Worm (Caenorhabditis elegans) whole organism, L4 larva: Measurements from ENCODE around the gene ppat-1.
A peak's percentile ranks its signal among the peaks of the same experiment; 100 is the strongest.

ENCODE experiments used
- D1046.2 ChIP-seq: fragments of 200-800 bp; sonication (Bioruptor generic); IDR thresholded peaks from 2 replicates; pipeline ENCODE4 v1.3.6; 2022; ENCODE audit warnings: missing genetic modification characterization, missing compliant biosample characterization
- F10B5.3 ChIP-seq: sonication (generic microtip); optimal IDR thresholded peaks from 2 replicates; lab custom pipeline; 2016; ENCODE audit warnings: mild to moderate bottlenecking, missing genetic modification characterization, missing compliant biosample characterization
- F26F4.8 ChIP-seq: fragments of 200-800 bp; sonication (Bioruptor generic); conservative IDR thresholded peaks from 2 replicates; pipeline ENCODE4 v1.3.6; 2022; ENCODE audit warnings: missing genetic modification characterization, missing compliant biosample characterization
- R02D3.7 ChIP-seq: fragments of 150-350 bp; sonication (generic microtip); optimal IDR thresholded peaks from 3 replicates; lab custom pipeline; 2014; ENCODE audit warnings: missing biosample characterization, missing genetic modification characterization
- T20F7.1 ChIP-seq: fragments of 200-800 bp; sonication (Bioruptor generic); optimal IDR thresholded peaks from 2 replicates; lab custom pipeline; 2018; ENCODE audit warnings: mild to moderate bottlenecking, missing genetic modification characterization, missing compliant biosample characterization
- ZK337.2 ChIP-seq: fragments of 200-800 bp; sonication (Bioruptor generic); IDR thresholded peaks from 2 replicates; pipeline ENCODE4 v1.3.6; 2022; ENCODE audit warnings: missing genetic modification reagents, missing genetic modification characterization, missing compliant biosample characterization
- ZK546.5 ChIP-seq, 2 experiments: sonication (generic microtip); optimal IDR thresholded peaks; 2 replicates each; lab custom pipeline; 2017; ENCODE audit warnings: missing biosample characterization in 2 of 2, missing genetic modification characterization in 2 of 2
- attf-4 ChIP-seq: sonication (generic microtip); optimal IDR thresholded peaks from 3 replicates; lab custom pipeline; 2017; ENCODE audit warnings: missing biosample characterization, missing genetic modification characterization
- daf-16 ChIP-seq, 3 experiments: sonication (generic microtip); optimal IDR thresholded peaks; 2 replicates each; lab custom pipeline; 2016 to 2017; ENCODE audit warnings: missing genetic modification characterization in 3 of 3, missing genetic modification reagents in 3 of 3, mild to moderate bottlenecking in 2 of 3, missing compliant biosample characterization in 2 of 3, missing biosample characterization in 1 of 3, moderate library complexity in 1 of 3
- daf-8 ChIP-seq: fragments of 200-800 bp; sonication (Bioruptor generic); IDR thresholded peaks from 2 replicates; pipeline ENCODE4 v1.3.6; 2022; ENCODE audit warnings: missing genetic modification characterization, missing compliant biosample characterization
- dpl-1 ChIP-seq: fragments of 150-350 bp; optimal IDR thresholded peaks from 2 replicates; lab custom pipeline; 2014; ENCODE audit warnings: missing biosample characterization, missing genetic modification reagents, missing genetic modification characterization
- fkh-10 ChIP-seq: fragments of 150-350 bp; optimal IDR thresholded peaks from 2 replicates; lab custom pipeline; 2014; ENCODE audit warnings: missing biosample characterization, missing genetic modification reagents, missing genetic modification characterization
- hlh-11 ChIP-seq: fragments of 200-800 bp; sonication (Bioruptor generic); optimal IDR thresholded peaks from 2 replicates; lab custom pipeline; 2018; ENCODE audit warnings: mild to moderate bottlenecking, missing genetic modification characterization, missing compliant biosample characterization
- hlh-30 ChIP-seq: sonication (generic microtip); optimal IDR thresholded peaks from 2 replicates; lab custom pipeline; 2017; ENCODE audit warnings: antibody characterized with exemption, mild to moderate bottlenecking, missing genetic modification characterization, missing compliant biosample characterization; ENCODE audit not compliant: insufficient read depth
- hmg-1.1 ChIP-seq: fragments of 200-800 bp; sonication (Bioruptor generic); IDR thresholded peaks from 2 replicates; pipeline ENCODE4 v1.3.6; 2022; ENCODE audit warnings: missing genetic modification reagents, missing genetic modification characterization, missing compliant biosample characterization
- lin-13 ChIP-seq: fragments of 150-350 bp; optimal IDR thresholded peaks from 2 replicates; lab custom pipeline; 2014; ENCODE audit warnings: missing biosample characterization, missing genetic modification reagents, missing genetic modification characterization
- madf-5 ChIP-seq, 2 experiments: fragments of 200-800 bp; sonication (Bioruptor generic); IDR thresholded peaks; 2 replicates each; pipeline ENCODE4 v1.3.6; 2022; ENCODE audit warnings: missing compliant biosample characterization in 2 of 2, missing genetic modification characterization in 2 of 2
- mdl-1 ChIP-seq, 2 experiments: fragments of 150-350 bp in 1 of 2; sonication (generic microtip) in 1 of 2; optimal IDR thresholded peaks; 2 replicates each; lab custom pipeline; 2014 to 2017; ENCODE audit warnings: missing biosample characterization in 2 of 2, missing genetic modification characterization in 2 of 2
- mxl-2 ChIP-seq: fragments of 200-800 bp; sonication (Bioruptor generic); conservative IDR thresholded peaks from 2 replicates; pipeline ENCODE4 v1.3.6; 2022; ENCODE audit warnings: missing genetic modification reagents, missing genetic modification characterization, missing compliant biosample characterization
- mxl-3 ChIP-seq: fragments of 200-800 bp; sonication (Bioruptor generic); optimal IDR thresholded peaks from 2 replicates; lab custom pipeline; 2018; ENCODE audit warnings: mild to moderate bottlenecking, missing genetic modification characterization, missing compliant biosample characterization
- nhr-10 ChIP-seq: fragments of 150-350 bp; optimal IDR thresholded peaks from 2 replicates; lab custom pipeline; 2014; ENCODE audit warnings: missing biosample characterization, missing genetic modification characterization
- nhr-11 ChIP-seq: fragments of 150-350 bp; optimal IDR thresholded peaks from 2 replicates; lab custom pipeline; 2014; ENCODE audit warnings: missing biosample characterization, missing genetic modification characterization
- nhr-111 ChIP-seq: fragments of 200-800 bp; sonication (Bioruptor generic); optimal IDR thresholded peaks from 2 replicates; lab custom pipeline; 2018; ENCODE audit warnings: mild to moderate bottlenecking, missing genetic modification characterization, missing compliant biosample characterization
- nhr-28 ChIP-seq: fragments of 150-350 bp; optimal IDR thresholded peaks from 2 replicates; lab custom pipeline; 2014; ENCODE audit warnings: missing biosample characterization, missing genetic modification characterization
- nhr-76 ChIP-seq: fragments of 150-350 bp; optimal IDR thresholded peaks from 2 replicates; lab custom pipeline; 2014; ENCODE audit warnings: missing biosample characterization, missing genetic modification characterization
- nhr-77 ChIP-seq: fragments of 150-350 bp; optimal IDR thresholded peaks from 2 replicates; lab custom pipeline; 2014; ENCODE audit warnings: missing biosample characterization, missing genetic modification characterization
- pqm-1 ChIP-seq: sonication (generic microtip); optimal IDR thresholded peaks from 2 replicates; lab custom pipeline; 2017; ENCODE audit warnings: missing biosample characterization, missing genetic modification characterization
- skn-1 ChIP-seq: fragments of 150-350 bp; optimal IDR thresholded peaks from 2 replicates; lab custom pipeline; 2014; ENCODE audit warnings: missing biosample characterization, missing genetic modification characterization
- unc-130 ChIP-seq: sonication (generic microtip); optimal IDR thresholded peaks from 2 replicates; lab custom pipeline; 2016; ENCODE audit warnings: missing genetic modification reagents, missing genetic modification characterization, missing compliant biosample characterization
- unc-39 ChIP-seq: sonication (generic microtip); optimal IDR thresholded peaks from 2 replicates; lab custom pipeline; 2017; ENCODE audit warnings: missing biosample characterization, missing genetic modification characterization
- unc-62 ChIP-seq, 3 experiments: fragments of 150-350 bp in 1 of 3; sonication (generic microtip); optimal IDR thresholded peaks in 2 of 3; peaks in 1 of 3; 1 replicate in 1 of 3; 2 replicates in 2 of 3; lab custom pipeline; 2014 to 2017; ENCODE audit warnings: missing biosample characterization in 3 of 3, missing genetic modification characterization in 3 of 3, missing genetic modification reagents in 3 of 3, missing genotype in 1 of 3
- vab-7 ChIP-seq: fragments of 200-800 bp; sonication (Bioruptor generic); IDR thresholded peaks from 2 replicates; pipeline ENCODE4 v1.3.6; 2022; ENCODE audit warnings: missing genetic modification reagents, missing genetic modification characterization, missing compliant biosample characterization
- zag-1 ChIP-seq: fragments of 150-350 bp; optimal IDR thresholded peaks from 2 replicates; lab custom pipeline; 2014; ENCODE audit warnings: missing biosample characterization, missing genetic modification characterization
- zfp-3 ChIP-seq: fragments of 200-800 bp; sonication (Bioruptor generic); conservative IDR thresholded peaks from 2 replicates; pipeline ENCODE4 v1.3.6; 2022; ENCODE audit warnings: missing genetic modification reagents, missing genetic modification characterization, missing compliant biosample characterization
- ztf-11 ChIP-seq: fragments of 150-350 bp; optimal IDR thresholded peaks from 2 replicates; lab custom pipeline; 2014; ENCODE audit warnings: missing biosample characterization, missing genetic modification characterization

Gene ppat-1

ce11 chrIII:4734056-4734455 is 45.0 kb downstream of the ppat-1 start, which contains the start of gene F17C8.9:
F17C8.9 (plus strand) TSS chrIII:4734356.
- TF ChIP-seq F10B5.3 (tag; lab: Kevin White, UChicago) (no peak), madf-5 (GFP tag; IDR thresholded peaks at IDR 0.05; lab: Robert Waterston, UW) (no peak), daf-8 (no peak), vab-7 (GFP tag; lab: Robert Waterston, UW) (no peak), unc-39 (tag; lab: Kevin White, UChicago) (no peak)

- no peak for TF ChIP-seq D1046.2 (GFP tag; lab: Robert Waterston, UW)
- no peak for TF ChIP-seq daf-16 (GFP tag; optimal IDR thresholded peaks at IDR 0.05; lab: Kevin White, UChicago)
- TF ChIP-seq daf-16 (tag; optimal IDR thresholded peaks at IDR 0.05; lab: Kevin White, UChicago) = no peak
- no peak for TF ChIP-seq nhr-111 (GFP tag; lab: Kevin White, UChicago)
- TF ChIP-seq nhr-77 (tag; lab: Kevin White, UChicago) = no peak
- TF ChIP-seq nhr-10 (tag; lab: Kevin White, UChicago) = no peak
- TF ChIP-seq T20F7.1 (GFP tag; lab: Kevin White, UChicago) = no peak
- TF ChIP-seq zfp-3 (GFP tag; lab: Robert Waterston, UW) = no peak
- TF ChIP-seq ZK337.2 = no peak
- TF ChIP-seq ZK546.5 (tag; optimal IDR thresholded peaks at IDR 0.05; lab: Kevin White, UChicago) = no peak
These were observed 46.4 kb downstream of the ppat-1 start, which contains the start of gene F17C8.7 for ce11 chrIII:4735443-4735842. F17C8.7 (plus strand) TSS chrIII:4735743.

- TF ChIP-seq ZK337.2 = no peak
- no peak for TF ChIP-seq unc-130 (GFP tag; lab: Kevin White, UChicago)
- TF ChIP-seq hmg-1.1 (GFP tag; lab: Robert Waterston, UW) = no peak
- TF ChIP-seq, all 104 proteins: peak for 0
These were observed 50.9 kb downstream of the ppat-1 start, which contains the start of gene ras-2 for ce11 chrIII:4739975-4740374. ras-2 (minus strand) TSS chrIII:4740075.

- no peak for TF ChIP-seq lin-13
- TF ChIP-seq mdl-1 (tag; optimal IDR thresholded peaks at IDR 0.05; lab: Kevin White, UChicago) = no peak
- no peak for TF ChIP-seq attf-4 (tag; lab: Kevin White, UChicago)
- no peak for TF ChIP-seq mxl-2
- no peak for TF ChIP-seq R02D3.7 (tag; lab: Kevin White, UChicago)
- TF ChIP-seq ztf-11 (tag; lab: Kevin White, UChicago) = no peak
- no peak for TF ChIP-seq daf-16 (GFP tag; optimal IDR thresholded peaks at IDR 0.05; lab: Kevin White, UChicago)
- TF ChIP-seq daf-16 (tag; optimal IDR thresholded peaks at IDR 0.05; lab: Kevin White, UChicago) = no peak
- no peak for TF ChIP-seq F26F4.8 (GFP tag; lab: Robert Waterston, UW)
- peak; percentile 29 for TF ChIP-seq nhr-11 (tag; lab: Kevin White, UChicago)
- no peak for TF ChIP-seq skn-1 (tag; lab: Kevin White, UChicago)
- peak; percentile 33 for TF ChIP-seq nhr-28 (tag; lab: Kevin White, UChicago)
- no peak for TF ChIP-seq nhr-76 (tag; lab: Kevin White, UChicago)
- peak; percentile 25 for TF ChIP-seq pqm-1 (tag; lab: Kevin White, UChicago)
- no peak for TF ChIP-seq fkh-10 (GFP tag; lab: Kevin White, UChicago)
- peak; percentile 68 for TF ChIP-seq hlh-11
- peak; percentile 2 for TF ChIP-seq hlh-30 (tag; lab: Kevin White, UChicago)
- TF ChIP-seq unc-62 (GFP tag; optimal IDR thresholded peaks at IDR 0.05 in 1 of 2; lab: Kevin White, UChicago) = peak in 1 of 2 experiments; percentile 7
- no peak for TF ChIP-seq unc-62 (tag; optimal IDR thresholded peaks at IDR 0.05; lab: Kevin White, UChicago)
- peak; percentile 26 for TF ChIP-seq mxl-3 (GFP tag; lab: Kevin White, UChicago)
- no peak for TF ChIP-seq zag-1
- TF ChIP-seq dpl-1 (GFP tag; lab: Kevin White, UChicago) = no peak
- TF ChIP-seq, all 104 proteins: peak for 7
These were observed 51.7 kb downstream of the ppat-1 start for ce11 chrIII:4740820-4741219.
